Worm (Caenorhabditis elegans): Measurements from ENCODE around the gene Y94H6A.5.

DNA sequence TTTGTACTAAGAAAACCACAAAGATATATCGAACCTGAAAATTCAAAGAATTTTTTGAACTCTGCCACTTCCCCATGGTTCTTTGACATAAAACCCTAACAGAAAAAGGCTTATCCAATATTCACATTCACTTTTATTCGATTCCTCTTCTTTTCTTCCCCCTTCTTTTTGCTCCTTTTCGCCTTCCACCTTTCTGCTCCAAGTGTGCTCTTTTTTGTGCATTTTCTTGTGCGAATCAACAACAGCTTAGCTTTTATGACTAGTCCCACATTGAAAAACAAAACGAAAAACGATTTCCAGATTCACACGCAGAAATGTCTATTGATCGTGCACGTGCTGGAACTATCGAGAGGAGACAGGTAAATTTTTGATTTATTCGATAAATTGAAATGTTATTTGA, 47.8 kb upstream of the Y94H6A.5 start, which contains the start of gene Y54G2A.41:
- no peak for TF ChIP-seq ref-1 (GFP tag; conservative IDR thresholded peaks at IDR 0.05)
- no peak for TF ChIP-seq cog-1 (tag; optimal IDR thresholded peaks at IDR 0.05)

Data from whole organism, midembryonic.